Worm (Caenorhabditis elegans): ENCODE results near the gene nhr-78.

Gene nhr-78

DNA sequence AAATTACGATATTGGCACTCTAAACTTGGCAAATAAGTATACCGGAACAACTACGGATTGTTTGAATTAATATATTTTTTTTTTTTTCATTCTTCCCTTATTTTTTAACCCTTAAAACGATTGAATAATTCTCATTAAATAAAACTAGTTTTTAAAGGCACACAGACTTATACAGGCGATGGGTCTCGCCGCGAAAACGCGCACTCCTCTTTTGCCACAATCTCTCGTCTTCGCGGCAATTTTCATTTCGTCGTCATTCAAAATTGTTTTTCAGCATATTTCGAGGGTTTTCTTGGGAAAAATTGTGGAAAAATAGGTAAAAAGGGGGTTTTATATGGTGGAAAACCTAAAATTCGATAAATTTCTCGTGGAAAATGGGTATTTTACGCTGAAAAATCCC, 30.3 kb downstream of the nhr-78 start (continued):
- peak; percentile 20 for TF ChIP-seq F13H6.1 (tag; optimal IDR thresholded peaks at IDR 0.05)
- TF ChIP-seq nhr-25 (tag; optimal IDR thresholded peaks at IDR 0.05): peak; percentile 33
- peak; percentile 35 for TF ChIP-seq lin-13 (GFP tag; optimal IDR thresholded peaks at IDR 0.05)
- no peak for TF ChIP-seq ama-1 (optimal IDR thresholded peaks at IDR 0.05)
- TF ChIP-seq nhr-21 (tag; optimal IDR thresholded peaks at IDR 0.05): peak; percentile 40
- TF ChIP-seq nhr-6 (tag; optimal IDR thresholded peaks at IDR 0.05): no peak
- TF ChIP-seq unc-39 (tag; optimal IDR thresholded peaks at IDR 0.05): no peak
- TF ChIP-seq R02D3.7 (tag; optimal IDR thresholded peaks at IDR 0.05): no peak
- TF ChIP-seq ZK546.5 (tag; optimal IDR thresholded peaks at IDR 0.05): no peak
- no peak for TF ChIP-seq blmp-1 (tag; optimal IDR thresholded peaks at IDR 0.05; ENCODE audit: insufficient read depth)
- no peak for TF ChIP-seq ceh-82 (tag; optimal IDR thresholded peaks at IDR 0.05)
- TF ChIP-seq lsy-2 (tag; optimal IDR thresholded peaks at IDR 0.05): peak; percentile 39 to 85
- TF ChIP-seq mab-5 (tag; optimal IDR thresholded peaks at IDR 0.05): no peak
- no peak for TF ChIP-seq dmd-4 (tag; optimal IDR thresholded peaks at IDR 0.05)
- TF ChIP-seq ceh-16 (tag; optimal IDR thresholded peaks at IDR 0.05): no peak

DNA sequence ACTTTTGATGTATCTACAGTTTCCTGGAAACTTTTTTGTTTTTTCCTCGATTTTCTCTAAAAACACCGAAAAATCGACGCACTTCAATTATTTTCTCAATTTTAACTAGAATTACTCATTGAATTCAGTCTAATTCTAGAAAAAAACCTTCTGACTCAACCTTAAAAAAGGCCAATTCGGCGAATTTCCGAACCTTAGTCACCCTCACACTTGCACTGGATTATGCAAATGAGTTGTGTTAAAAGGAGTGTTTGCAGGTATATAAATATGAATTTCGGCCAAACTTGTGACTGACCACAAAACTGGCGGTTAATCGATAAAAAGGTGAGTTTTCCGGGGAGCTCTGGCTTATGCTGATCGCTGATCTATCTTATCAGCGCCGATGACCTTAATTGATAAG, 31.2 kb downstream of the nhr-78 start, which contains the start of gene ttr-20:
Gene ttr-20 (plus strand): TSS at position 301 of the 400 bp plus-strand sequence.
- TF ChIP-seq ztf-11 (tag; optimal IDR thresholded peaks at IDR 0.05): no peak

DNA sequence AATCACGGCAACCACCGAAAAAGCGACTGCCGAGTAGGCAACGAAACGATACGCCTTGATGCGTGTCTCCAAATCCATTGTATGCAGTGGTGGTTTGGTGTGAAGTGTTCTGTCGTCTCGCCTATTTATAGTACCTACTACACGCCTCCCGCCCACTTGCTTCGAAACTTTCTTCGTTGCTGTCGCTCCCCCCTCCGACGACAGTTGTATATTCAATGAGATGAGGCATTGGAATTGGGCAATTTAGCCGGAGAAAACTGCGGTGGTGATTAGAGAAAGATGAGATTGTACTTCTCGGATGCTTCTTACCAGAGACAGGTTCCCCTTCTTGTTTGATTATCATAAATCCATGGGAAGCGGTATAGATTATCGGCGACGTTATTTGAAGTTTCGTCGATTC, 33.2 kb downstream of the nhr-78 start, which contains the start of gene col-34:
Gene col-34 (minus strand): TSS at position 101 of the 400 bp plus-strand sequence.
- no peak for TF ChIP-seq aly-2 (tag; optimal IDR thresholded peaks at IDR 0.05)
- no peak for TF ChIP-seq snpc-4 (tag; optimal IDR thresholded peaks at IDR 0.05)
- no peak for TF ChIP-seq fos-1 (tag; optimal IDR thresholded peaks at IDR 0.05)
- TF ChIP-seq lin-13 (GFP tag; optimal IDR thresholded peaks at IDR 0.05): no peak
- TF ChIP-seq unc-55 (GFP tag; optimal IDR thresholded peaks at IDR 0.05): no peak
- no peak for TF ChIP-seq mab-5 (tag; optimal IDR thresholded peaks at IDR 0.05)
- TF ChIP-seq egl-27 (tag; optimal IDR thresholded peaks at IDR 0.05): no peak
- no peak for TF ChIP-seq R02D3.7 (tag; optimal IDR thresholded peaks at IDR 0.05)
- no peak for TF ChIP-seq blmp-1 (tag; optimal IDR thresholded peaks at IDR 0.05; ENCODE audit: insufficient read depth)
- TF ChIP-seq mdl-1 (tag; optimal IDR thresholded peaks at IDR 0.05): no peak
- no peak for TF ChIP-seq ZK546.5 (tag; optimal IDR thresholded peaks at IDR 0.05)
- TF ChIP-seq nhr-12 (tag; optimal IDR thresholded peaks at IDR 0.05): no peak
- TF ChIP-seq ama-1 (optimal IDR thresholded peaks at IDR 0.05): no peak
- no peak for TF ChIP-seq nhr-25 (tag; optimal IDR thresholded peaks at IDR 0.05)
- no peak for TF ChIP-seq unc-62 (GFP tag; optimal IDR thresholded peaks at IDR 0.05)
- TF ChIP-seq ztf-1 (GFP tag; conservative IDR thresholded peaks at IDR 0.05): no peak
- TF ChIP-seq lin-11 (tag; optimal IDR thresholded peaks at IDR 0.05): no peak
- no peak for TF ChIP-seq nhr-237 (tag; optimal IDR thresholded peaks at IDR 0.05)
- TF ChIP-seq nhr-11 (tag; optimal IDR thresholded peaks at IDR 0.05): no peak

- TF ChIP-seq sma-3 (GFP tag; optimal IDR thresholded peaks at IDR 0.05) (no peak), lin-13 (GFP tag; optimal IDR thresholded peaks at IDR 0.05) (no peak), nhr-129 (tag; optimal IDR thresholded peaks at IDR 0.05) (no peak), nhr-6 (tag; optimal IDR thresholded peaks at IDR 0.05) (no peak), unc-62 (GFP tag; optimal IDR thresholded peaks at IDR 0.05) (no peak), snpc-4 (tag; optimal IDR thresholded peaks at IDR 0.05) (no peak), blmp-1 (tag; optimal IDR thresholded peaks at IDR 0.05; ENCODE audit: insufficient read depth) (no peak), ceh-16 (tag; optimal IDR thresholded peaks at IDR 0.05) (no peak), nhr-25 (tag; optimal IDR thresholded peaks at IDR 0.05) (no peak), R02D3.7 (tag; optimal IDR thresholded peaks at IDR 0.05) (no peak), nhr-11 (tag; optimal IDR thresholded peaks at IDR 0.05) (no peak), ztf-11 (tag; optimal IDR thresholded peaks at IDR 0.05) (no peak), ceh-82 (tag; optimal IDR thresholded peaks at IDR 0.05) (no peak), nhr-237 (tag; optimal IDR thresholded peaks at IDR 0.05) (no peak)
Observed at ce11 chrIV:4243830-4244406, 33.8 kb downstream of the nhr-78 start.

DNA sequence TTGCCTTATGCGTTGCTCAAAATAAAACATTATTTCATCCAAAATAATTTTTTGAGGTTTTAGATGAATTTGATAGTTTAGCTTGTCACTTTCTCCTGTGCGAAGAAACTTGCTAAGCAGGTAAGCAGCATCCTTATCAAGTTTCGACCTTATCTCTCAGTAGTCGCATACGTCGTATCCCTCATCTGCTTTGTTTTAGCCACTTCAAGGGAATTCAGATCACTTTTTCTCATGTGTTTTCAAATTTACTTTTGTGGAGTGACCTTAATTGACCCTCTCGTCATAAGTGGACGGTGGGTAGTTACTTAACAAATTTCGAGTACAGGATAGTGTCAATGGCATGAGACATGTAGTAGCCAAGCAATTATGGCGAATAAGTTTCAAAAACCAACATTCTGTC, 41.0 kb downstream of the nhr-78 start:
- TF ChIP-seq nhr-11 (tag; optimal IDR thresholded peaks at IDR 0.05) (peak; percentile 24), unc-55 (GFP tag; optimal IDR thresholded peaks at IDR 0.05) (no peak), lin-11 (tag; optimal IDR thresholded peaks at IDR 0.05) (no peak), ama-1 (optimal IDR thresholded peaks at IDR 0.05) (peak; percentile 8), lin-39 (tag; optimal IDR thresholded peaks at IDR 0.05) (no peak), nhr-25 (tag; optimal IDR thresholded peaks at IDR 0.05) (peak; percentile 22), lin-13 (GFP tag; optimal IDR thresholded peaks at IDR 0.05) (no peak), nhr-21 (tag; optimal IDR thresholded peaks at IDR 0.05) (peak; percentile 47), nhr-129 (tag; optimal IDR thresholded peaks at IDR 0.05) (no peak)

All from whole organism, L2 larva.